Fruit fly (Drosophila melanogaster) whole organism, adult: Measurements from ENCODE around the gene Pez.

Experiments used
- CG11617 ChIP-seq: fragments of 200-800 bp; sonication (Bioruptor generic); optimal IDR thresholded peaks from 2 replicates; lab custom pipeline; 2017; ENCODE audit warnings: mild to moderate bottlenecking, missing biosample characterization, missing genetic modification reagents, missing genetic modification characterization
- CG1620 ChIP-seq: fragments of 200-800 bp; sonication (Bioruptor generic); optimal IDR thresholded peaks from 2 replicates; lab custom pipeline; 2016; ENCODE audit warnings: missing biosample characterization, missing genetic modification characterization
- bab1 ChIP-seq: fragments of 200-800 bp; sonication (Bioruptor generic); optimal IDR thresholded peaks from 3 replicates; lab custom pipeline; 2019; ENCODE audit warnings: missing biosample characterization, mild to moderate bottlenecking, missing genetic modification characterization, moderate library complexity
- tj ChIP-seq: fragments of 200-800 bp; sonication (Bioruptor generic); optimal IDR thresholded peaks from 3 replicates; lab custom pipeline; 2017; ENCODE audit warnings: missing biosample characterization, mild to moderate bottlenecking, missing genetic modification characterization, moderate library complexity

DNA sequence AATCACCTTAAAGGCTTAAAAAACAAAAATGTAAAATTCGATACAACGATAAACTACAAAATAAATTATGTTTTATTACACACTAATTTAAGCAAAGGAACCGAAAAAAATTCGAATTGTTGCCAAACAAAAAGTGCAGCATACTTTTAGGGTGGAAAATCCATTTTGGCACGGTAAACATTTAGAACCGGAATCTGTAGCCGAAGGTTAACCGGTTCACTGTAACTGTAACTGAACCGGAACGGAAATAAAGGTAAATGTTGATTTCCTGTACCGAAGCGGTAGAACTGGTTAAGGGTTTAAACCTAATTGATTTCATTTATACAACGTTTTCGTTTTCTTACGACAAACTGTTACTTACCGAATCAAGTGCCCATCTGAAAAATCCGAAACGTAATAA lies 28.5 kb upstream of the Pez start:
- no peak for TF ChIP-seq CG11617 (GFP tag; lab: Kevin White, UChicago)
- no peak for TF ChIP-seq bab1 (GFP tag; lab: Kevin White, UChicago)
- TF ChIP-seq CG1620 (GFP tag; lab: Kevin White, UChicago) = no peak
- no peak for TF ChIP-seq tj
